Fruit fly (Drosophila melanogaster) whole organism, adult: ENCODE measurements around the gene Takl2.
A peak's percentile ranks its signal among the peaks of the same experiment; 100 is the strongest.

Experiments used
- CG11617 ChIP-seq: fragments of 200-800 bp; sonication (Bioruptor generic); optimal IDR thresholded peaks from 2 replicates; lab custom pipeline; 2017; ENCODE audit warnings: mild to moderate bottlenecking, missing biosample characterization, missing genetic modification reagents, missing genetic modification characterization
- CG12768 ChIP-seq: fragments of 200-800 bp; sonication (Bioruptor generic); optimal IDR thresholded peaks from 2 replicates; lab custom pipeline; 2017; ENCODE audit warnings: missing biosample characterization, missing genetic modification characterization, mild to moderate bottlenecking, moderate library complexity, missing genetic modification reagents
- CG14711 ChIP-seq: fragments of 200-800 bp; sonication (Bioruptor generic); optimal IDR thresholded peaks from 2 replicates; lab custom pipeline; 2018; ENCODE audit warnings: missing biosample characterization, mild to moderate bottlenecking, missing genetic modification characterization, moderate library complexity
- CG1620 ChIP-seq: fragments of 200-800 bp; sonication (Bioruptor generic); optimal IDR thresholded peaks from 2 replicates; lab custom pipeline; 2016; ENCODE audit warnings: missing biosample characterization, missing genetic modification characterization
- CG33017 ChIP-seq: fragments of 200-800 bp; sonication (Bioruptor generic); optimal IDR thresholded peaks from 2 replicates; lab custom pipeline; 2018; ENCODE audit warnings: missing biosample characterization, mild to moderate bottlenecking, missing genetic modification characterization, moderate library complexity
- CG5204 ChIP-seq: fragments of 200-800 bp; sonication (Bioruptor generic); optimal IDR thresholded peaks from 2 replicates; lab custom pipeline; 2016; ENCODE audit warnings: missing biosample characterization, missing genetic modification characterization
- CG7045 ChIP-seq: fragments of 200-800 bp; sonication (Bioruptor generic); optimal IDR thresholded peaks from 2 replicates; lab custom pipeline; 2017; ENCODE audit warnings: missing biosample characterization, mild to moderate bottlenecking, missing genetic modification characterization
- CG7101 ChIP-seq: fragments of 200-800 bp; sonication (Bioruptor generic); optimal IDR thresholded peaks from 2 replicates; lab custom pipeline; 2018; ENCODE audit warnings: missing biosample characterization, mild to moderate bottlenecking, missing genetic modification characterization, moderate library complexity
- Clk ChIP-seq: fragments of 200-800 bp; sonication (Bioruptor generic); optimal IDR thresholded peaks from 2 replicates; lab custom pipeline; 2017; ENCODE audit warnings: missing biosample characterization, missing genetic modification characterization
- Crg-1 ChIP-seq: fragments of 200-800 bp; sonication (Bioruptor generic); optimal IDR thresholded peaks from 2 replicates; lab custom pipeline; 2016; ENCODE audit warnings: missing biosample characterization, missing genetic modification characterization
- Hr96 ChIP-seq: fragments of 200-800 bp; sonication (Bioruptor generic); optimal IDR thresholded peaks from 2 replicates; lab custom pipeline; 2016; ENCODE audit warnings: missing biosample characterization, missing genetic modification characterization
- Mnt ChIP-seq: fragments of 200-800 bp; sonication (Bioruptor generic); optimal IDR thresholded peaks from 2 replicates; lab custom pipeline; 2016; ENCODE audit warnings: missing biosample characterization, mild to moderate bottlenecking, missing genetic modification characterization
- bab1 ChIP-seq: fragments of 200-800 bp; sonication (Bioruptor generic); optimal IDR thresholded peaks from 3 replicates; lab custom pipeline; 2019; ENCODE audit warnings: missing biosample characterization, mild to moderate bottlenecking, missing genetic modification characterization, moderate library complexity
- cic ChIP-seq: fragments of 200-800 bp; sonication (Bioruptor generic); optimal IDR thresholded peaks from 2 replicates; lab custom pipeline; 2017; ENCODE audit warnings: missing biosample characterization, mild to moderate bottlenecking, missing genetic modification characterization, moderate library complexity
- cnc ChIP-seq, 2 experiments: fragments of >200 bp; optimal IDR thresholded peaks; 2 replicates each; lab custom pipeline; 2017
- kay ChIP-seq: fragments of 200-800 bp; sonication (Bioruptor generic); peaks from one replicate; lab custom pipeline; 2016; ENCODE audit warnings: missing biosample characterization, missing genetic modification characterization, borderline replicate concordance
- ovo ChIP-seq: fragments of 200-800 bp; sonication (Bioruptor generic); optimal IDR thresholded peaks from 2 replicates; lab custom pipeline; 2016; ENCODE audit warnings: missing biosample characterization, missing genetic modification characterization
- pad ChIP-seq: fragments of 200-800 bp; sonication (Bioruptor generic); optimal IDR thresholded peaks from 3 replicates; lab custom pipeline; 2017; ENCODE audit warnings: missing biosample characterization, missing genetic modification characterization, mild to moderate bottlenecking, moderate library complexity, missing genetic modification reagents
- tj ChIP-seq: fragments of 200-800 bp; sonication (Bioruptor generic); optimal IDR thresholded peaks from 3 replicates; lab custom pipeline; 2017; ENCODE audit warnings: missing biosample characterization, mild to moderate bottlenecking, missing genetic modification characterization, moderate library complexity
- toe ChIP-seq: fragments of 200-800 bp; sonication (Bioruptor generic); optimal IDR thresholded peaks from 2 replicates; lab custom pipeline; 2016; ENCODE audit warnings: missing biosample characterization, missing genetic modification characterization

Takl2 gene

DNA sequence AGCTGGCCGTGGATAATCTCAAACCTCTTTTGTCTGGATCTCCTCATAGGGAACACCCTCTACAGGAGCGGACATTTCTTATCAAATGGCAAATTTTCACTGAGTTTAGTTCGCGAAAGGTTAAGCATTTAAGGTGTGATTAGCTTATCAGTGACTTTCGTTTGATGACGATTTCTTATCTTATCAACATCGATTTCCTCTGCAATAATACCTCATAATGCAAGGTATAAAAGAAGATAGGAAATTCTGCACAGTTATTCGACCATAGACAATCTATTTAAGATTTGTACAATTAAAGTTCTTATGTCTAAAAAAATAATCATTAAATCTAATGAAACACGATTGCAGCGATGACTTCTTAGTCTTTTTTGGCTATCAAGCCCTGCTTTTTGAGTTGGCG is at the start of gene Takl2:
TSS of gene Takl2 (minus strand) at position 101 of the 400 bp plus-strand sequence.
- TF ChIP-seq cic (GFP tag; lab: Kevin White, UChicago) (no peak), CG12768 (GFP tag; lab: Kevin White, UChicago) (no peak)

- TF ChIP-seq bab1 (GFP tag; lab: Kevin White, UChicago) (peak; percentile 66), Mnt (GFP tag; lab: Kevin White, UChicago) (peak; percentile 61), CG1620 (GFP tag; lab: Kevin White, UChicago) (peak; percentile 2), kay (no peak), CG14711 (tag; lab: Kevin White, UChicago) (peak; percentile 45), Clk (peak; percentile 85), CG7045 (GFP tag; lab: Kevin White, UChicago) (peak; percentile 69), CG11617 (GFP tag; lab: Kevin White, UChicago) (peak; percentile 65), Hr96 (GFP tag; lab: Kevin White, UChicago) (peak; percentile 26), CG7101 (tag; lab: Kevin White, UChicago) (peak; percentile 57), CG5204 (GFP tag; lab: Kevin White, UChicago) (peak; percentile 29), pad (GFP tag; lab: Kevin White, UChicago) (no peak), cnc (optimal IDR thresholded peaks at IDR 0.05; lab: Kevin White, UChicago) (no peak), CG33017 (tag; lab: Kevin White, UChicago) (peak; percentile 79), ovo (GFP tag; lab: Kevin White, UChicago) (peak; percentile 53), tj (GFP tag; lab: Kevin White, UChicago) (peak; percentile 66), toe (GFP tag; lab: Kevin White, UChicago) (peak; percentile 78), cic (GFP tag; lab: Kevin White, UChicago) (peak; percentile 91), CG12768 (GFP tag; lab: Kevin White, UChicago) (peak; percentile 80), Crg-1 (no peak)
Measured at dm6 chr3R:22781412-22781811, 47.8 kb upstream of the Takl2 start.

DNA sequence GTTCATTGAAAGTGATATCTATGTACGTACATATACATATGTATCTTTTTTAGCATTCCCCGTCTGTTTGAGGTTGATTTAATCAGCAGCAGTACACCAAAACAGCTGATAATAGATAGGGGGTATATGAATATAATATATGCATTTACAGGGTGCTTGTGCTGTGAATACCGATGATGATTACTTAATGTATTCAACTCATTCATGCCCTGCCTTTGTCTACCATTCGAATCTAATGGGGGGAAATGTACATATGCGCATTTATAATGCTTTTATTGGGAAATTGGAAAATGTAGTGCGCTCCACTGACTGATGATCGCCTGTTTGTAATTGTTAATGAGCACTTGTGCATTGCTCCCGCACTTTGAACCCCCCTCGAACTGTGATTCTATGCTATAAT is 46.5 kb upstream of the Takl2 start:
- no peak for TF ChIP-seq kay
- no peak for TF ChIP-seq toe (GFP tag; lab: Kevin White, UChicago)
- peak; percentile 37 for TF ChIP-seq CG5204 (GFP tag; lab: Kevin White, UChicago)
- TF ChIP-seq Clk = no peak
- no peak for TF ChIP-seq CG7045 (GFP tag; lab: Kevin White, UChicago)
- no peak for TF ChIP-seq Mnt (GFP tag; lab: Kevin White, UChicago)
- TF ChIP-seq cnc (optimal IDR thresholded peaks at IDR 0.05; lab: Kevin White, UChicago) = no peak
- TF ChIP-seq ovo (GFP tag; lab: Kevin White, UChicago) = no peak
- no peak for TF ChIP-seq CG7101 (tag; lab: Kevin White, UChicago)
- no peak for TF ChIP-seq Hr96 (GFP tag; lab: Kevin White, UChicago)
- TF ChIP-seq CG12768 (GFP tag; lab: Kevin White, UChicago) = peak; percentile 2
- no peak for TF ChIP-seq CG1620 (GFP tag; lab: Kevin White, UChicago)
- no peak for TF ChIP-seq Crg-1

DNA sequence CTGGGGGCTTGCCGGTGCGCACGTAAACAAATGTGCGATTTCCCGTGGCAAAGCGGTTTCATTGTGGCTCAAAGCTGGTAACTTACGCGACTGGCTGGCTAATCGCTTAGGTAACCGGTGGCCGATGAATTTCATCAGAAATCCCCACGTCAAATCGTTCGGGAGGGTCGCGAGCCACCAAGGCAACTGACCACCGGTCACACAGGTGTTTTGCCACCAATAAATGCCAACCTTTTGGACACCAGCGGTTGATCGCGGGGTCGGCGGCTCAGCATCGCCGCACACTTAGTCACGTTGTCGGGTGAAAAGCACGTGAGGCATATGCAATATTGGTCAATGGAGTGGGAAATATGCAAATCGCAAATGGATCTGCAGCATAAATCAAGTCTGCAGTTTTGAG is 42.8 kb upstream of the Takl2 start:
- TF ChIP-seq Clk (no peak), cnc (optimal IDR thresholded peaks at IDR 0.05; lab: Kevin White, UChicago) (no peak), toe (GFP tag; lab: Kevin White, UChicago) (no peak), CG5204 (GFP tag; lab: Kevin White, UChicago) (no peak), CG11617 (GFP tag; lab: Kevin White, UChicago) (no peak), CG7101 (tag; lab: Kevin White, UChicago) (no peak), CG33017 (tag; lab: Kevin White, UChicago) (no peak), Mnt (GFP tag; lab: Kevin White, UChicago) (no peak), kay (no peak), tj (GFP tag; lab: Kevin White, UChicago) (no peak)

dm6 chr3R:22771670-22772069 is 38.0 kb upstream of the Takl2 start, which contains the start of gene CG43095:
Gene CG43095, minus strand, starts transcription at chr3R:22771770.
- TF ChIP-seq kay (no peak), CG12768 (GFP tag; lab: Kevin White, UChicago) (no peak), Clk (no peak), Crg-1 (no peak), bab1 (GFP tag; lab: Kevin White, UChicago) (no peak), CG33017 (tag; lab: Kevin White, UChicago) (no peak), cnc (optimal IDR thresholded peaks at IDR 0.05; lab: Kevin White, UChicago) (no peak), pad (GFP tag; lab: Kevin White, UChicago) (no peak), CG7045 (GFP tag; lab: Kevin White, UChicago) (no peak), ovo (GFP tag; lab: Kevin White, UChicago) (no peak), CG1620 (GFP tag; lab: Kevin White, UChicago) (no peak), cic (GFP tag; lab: Kevin White, UChicago) (no peak), CG11617 (GFP tag; lab: Kevin White, UChicago) (no peak), Mnt (GFP tag; lab: Kevin White, UChicago) (no peak), tj (GFP tag; lab: Kevin White, UChicago) (no peak)

DNA sequence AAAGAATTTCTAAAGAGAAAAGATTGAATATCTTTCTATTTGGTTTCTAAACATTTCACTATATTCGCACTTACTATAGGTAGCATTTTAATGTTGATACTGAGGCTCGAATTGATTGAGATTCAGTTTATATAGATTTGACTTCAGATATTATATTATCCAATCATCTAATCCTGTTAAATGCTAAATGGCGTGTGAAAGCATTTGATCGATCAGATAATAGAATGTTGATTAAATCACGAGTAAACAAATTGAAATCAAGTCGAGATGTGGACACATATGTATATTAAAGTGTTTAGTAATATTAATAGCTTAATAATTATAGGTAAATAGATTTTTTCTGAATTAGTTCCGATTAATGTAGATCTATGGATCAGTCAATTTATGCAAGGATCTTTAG is 37.2 kb upstream of the Takl2 start, which contains the start of gene CG43094:
TSS of gene CG43094 (minus strand) at position 101 of the 400 bp plus-strand sequence.
- TF ChIP-seq CG11617 (GFP tag; lab: Kevin White, UChicago) (no peak), toe (GFP tag; lab: Kevin White, UChicago) (no peak), Crg-1 (no peak)
